Worm (Caenorhabditis elegans): ENCODE measurements around the gene sru-29.

DNA sequence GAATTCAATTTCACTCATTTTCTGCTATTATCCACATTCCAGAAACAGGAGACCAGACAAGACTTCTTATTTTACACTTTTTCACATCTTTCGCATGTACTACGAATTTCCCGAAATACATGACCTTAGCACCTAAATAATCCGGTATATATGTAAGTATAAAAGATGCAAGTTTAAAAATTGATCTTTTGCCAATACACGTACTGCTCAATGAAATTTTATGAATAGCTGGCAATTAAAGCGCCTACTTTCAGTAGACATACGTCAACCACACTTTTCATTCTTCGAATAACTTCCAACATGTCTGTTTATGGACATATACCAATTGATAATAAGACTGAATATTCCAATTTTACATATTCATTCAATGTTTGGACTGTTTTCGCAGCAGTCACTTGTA is 8.1 kb upstream of the sru-29 start, which contains the start of gene sru-39:
- TF ChIP-seq pha-4 (tag; optimal IDR thresholded peaks at IDR 0.05) (no peak), ama-1 (optimal IDR thresholded peaks at IDR 0.05) (no peak), ama-1 (GFP tag; optimal IDR thresholded peaks at IDR 0.05) (no peak), attf-6 (GFP tag; IDR thresholded peaks at IDR 0.05) (no peak), madf-10 (tag; optimal IDR thresholded peaks at IDR 0.05) (no peak), snpc-4 (GFP tag; optimal IDR thresholded peaks at IDR 0.05) (no peak), snpc-4 (tag; optimal IDR thresholded peaks at IDR 0.05) (no peak), Y56A3A.18 (GFP tag; IDR thresholded peaks at IDR 0.05) (no peak), efl-1 (GFP tag; optimal IDR thresholded peaks at IDR 0.05) (no peak), nfya-2 (GFP tag; IDR thresholded peaks at IDR 0.05) (no peak), B0261.1 (tag; optimal IDR thresholded peaks at IDR 0.05) (no peak), nhr-80 (tag; optimal IDR thresholded peaks at IDR 0.05) (no peak), F33H1.4 (GFP tag; IDR thresholded peaks at IDR 0.05) (no peak), unc-62 (GFP tag; optimal IDR thresholded peaks at IDR 0.05) (no peak), nhr-90 (tag; optimal IDR thresholded peaks at IDR 0.05) (no peak)

Measured in whole organism, young adult.